Worm (Caenorhabditis elegans) whole organism, late embryonic: ENCODE results near the gene Y39A3CL.7.

Experiments used
- hlh-6 ChIP-seq: sonication (generic microtip); optimal IDR thresholded peaks from 2 replicates; lab custom pipeline; 2016; ENCODE audit warnings: missing genotype, missing genetic modification characterization, missing compliant biosample characterization
- pqm-1 ChIP-seq: sonication (generic microtip); optimal IDR thresholded peaks from 2 replicates; lab custom pipeline; 2016; ENCODE audit warnings: missing genetic modification characterization, missing compliant biosample characterization
- unc-86 ChIP-seq: sonication (generic microtip); optimal IDR thresholded peaks from 2 replicates; lab custom pipeline; 2016; ENCODE audit warnings: missing genetic modification characterization, missing compliant biosample characterization

ce11 chrIII:1814285-1814684, 10.4 kb upstream of the Y39A3CL.7 start:
- no peak for TF ChIP-seq hlh-6
- no peak for TF ChIP-seq unc-86 (tag; lab: Kevin White, UChicago)
- no peak for TF ChIP-seq pqm-1
